Fruit fly (Drosophila melanogaster) whole organism: ENCODE measurements around the gene yin.

Experiments used
- CG8478 ChIP-seq: fragments of >200 bp; optimal IDR thresholded peaks from 2 replicates; lab custom pipeline; 2018; ENCODE audit warnings: inconsistent platforms
- pan ChIP-seq: fragments of >200 bp; optimal IDR thresholded peaks from 2 replicates; lab custom pipeline; 2017
- usp ChIP-seq: fragments of >200 bp; optimal IDR thresholded peaks from 2 replicates; lab custom pipeline; 2017; ENCODE audit warnings: missing biosample characterization, missing genetic modification characterization, mixed read lengths

DNA sequence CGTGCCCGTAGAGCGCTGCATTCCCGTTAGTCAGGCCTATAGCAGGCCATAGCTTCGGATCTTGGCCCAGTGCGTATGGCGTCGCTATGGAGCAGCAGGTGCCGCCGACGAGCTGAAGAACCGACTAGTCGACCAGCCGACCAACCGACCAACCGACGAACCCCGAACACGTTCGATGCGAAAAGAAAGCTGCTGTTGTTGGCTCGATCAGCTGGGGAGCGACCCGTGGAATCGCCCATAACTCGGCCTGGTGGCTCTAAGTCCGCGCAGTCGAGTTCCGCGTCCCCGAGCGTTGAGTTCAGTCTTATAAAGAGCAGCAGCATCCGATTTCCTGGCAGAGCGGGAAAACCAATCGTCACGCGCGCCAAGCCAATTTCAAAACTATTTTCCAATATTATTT lies 12.2 kb upstream of the yin start, which contains the start of gene CG15239:
- TF ChIP-seq pan (lab: Kevin White, UChicago), result no peak
- TF ChIP-seq usp (GFP tag; lab: Kevin White, UChicago), result no peak
- TF ChIP-seq CG8478 (lab: Kevin White, UChicago), result no peak
